Worm (Caenorhabditis elegans) whole organism, mixed stage, embryonic: ENCODE results near the gene R53.8.

Experiments used
- M03D4.4 ChIP-seq: sonication (generic microtip); optimal IDR thresholded peaks from 2 replicates; lab custom pipeline; 2017; ENCODE audit warnings: mild to moderate bottlenecking, missing genetic modification characterization, missing compliant biosample characterization
- bed-3 ChIP-seq: fragments of 200-800 bp; sonication (Bioruptor generic); optimal IDR thresholded peaks from 3 replicates; lab custom pipeline; 2018; ENCODE audit warnings: mild to moderate bottlenecking, missing genetic modification characterization, moderate library complexity, missing compliant biosample characterization
- blmp-1 ChIP-seq: fragments of 150-350 bp; optimal IDR thresholded peaks from 2 replicates; lab custom pipeline; 2014; ENCODE audit warnings: missing biosample characterization, missing genetic modification characterization
- ceh-39 ChIP-seq: fragments of 150-350 bp; optimal IDR thresholded peaks from 2 replicates; lab custom pipeline; 2014; ENCODE audit warnings: missing biosample characterization, missing genetic modification characterization
- ceh-43 ChIP-seq: fragments of 200-800 bp; sonication (Bioruptor generic); optimal IDR thresholded peaks from 2 replicates; lab custom pipeline; 2018; ENCODE audit warnings: mild to moderate bottlenecking, missing genetic modification characterization, moderate library complexity, missing compliant biosample characterization
- ceh-83 ChIP-seq: fragments of 200-800 bp; sonication (Bioruptor generic); optimal IDR thresholded peaks from 2 replicates; lab custom pipeline; 2018; ENCODE audit warnings: mild to moderate bottlenecking, missing genetic modification characterization, missing compliant biosample characterization
- ces-1 ChIP-seq: fragments of 150-350 bp; optimal IDR thresholded peaks from 2 replicates; lab custom pipeline; 2014; ENCODE audit warnings: missing biosample characterization, missing genetic modification reagents, missing genetic modification characterization
- cnd-1 ChIP-seq: fragments of 200-800 bp; sonication (Bioruptor generic); optimal IDR thresholded peaks from 2 replicates; lab custom pipeline; 2018; ENCODE audit warnings: mild to moderate bottlenecking, missing genetic modification characterization, missing compliant biosample characterization
- drap-1 ChIP-seq: fragments of 200-800 bp; sonication (Bioruptor generic); optimal IDR thresholded peaks from 3 replicates; lab custom pipeline; 2018; ENCODE audit warnings: mild to moderate bottlenecking, missing genetic modification characterization, missing compliant biosample characterization
- elt-1 ChIP-seq: sonication (generic microtip); optimal IDR thresholded peaks from 2 replicates; lab custom pipeline; 2017; ENCODE audit warnings: missing genetic modification characterization, mild to moderate bottlenecking, missing compliant biosample characterization, antibody characterized with exemption, moderate library complexity, borderline replicate concordance; ENCODE audit not compliant: insufficient read depth
- elt-3 ChIP-seq: fragments of 150-350 bp; optimal IDR thresholded peaks from 2 replicates; lab custom pipeline; 2014; ENCODE audit warnings: missing biosample characterization, missing genetic modification characterization
- flh-1 ChIP-seq: fragments of 200-800 bp; sonication (Bioruptor generic); optimal IDR thresholded peaks from 2 replicates; lab custom pipeline; 2018; ENCODE audit warnings: mild to moderate bottlenecking, missing genetic modification characterization, moderate library complexity, missing compliant biosample characterization
- ham-2 ChIP-seq: fragments of 200-800 bp; sonication (Bioruptor generic); optimal IDR thresholded peaks from 2 replicates; lab custom pipeline; 2018; ENCODE audit warnings: mild to moderate bottlenecking, missing genetic modification characterization, missing compliant biosample characterization
- hlh-1 ChIP-seq: fragments of 150-350 bp; optimal IDR thresholded peaks from 2 replicates; lab custom pipeline; 2014; ENCODE audit warnings: missing biosample characterization, missing genetic modification reagents, missing genetic modification characterization
- lin-13 ChIP-seq: fragments of 150-350 bp; optimal IDR thresholded peaks from 2 replicates; lab custom pipeline; 2014; ENCODE audit warnings: missing biosample characterization, missing genetic modification characterization
- lin-32 ChIP-seq: fragments of 200-800 bp; sonication (Bioruptor generic); optimal IDR thresholded peaks from 2 replicates; lab custom pipeline; 2018; ENCODE audit warnings: mild to moderate bottlenecking, missing genetic modification characterization, missing compliant biosample characterization
- lsy-2 ChIP-seq: fragments of 150-350 bp; optimal IDR thresholded peaks from 2 replicates; lab custom pipeline; 2014; ENCODE audit warnings: missing biosample characterization, missing genetic modification characterization
- mab-5 ChIP-seq: fragments of 150-350 bp; optimal IDR thresholded peaks from 2 replicates; lab custom pipeline; 2014; ENCODE audit warnings: missing biosample characterization, missing genetic modification characterization
- mep-1 ChIP-seq: fragments of 150-350 bp; optimal IDR thresholded peaks from 2 replicates; lab custom pipeline; 2017; ENCODE audit warnings: missing biosample characterization, missing genetic modification reagents, missing genetic modification characterization, inconsistent platforms
- mls-2 ChIP-seq: sonication (generic microtip); optimal IDR thresholded peaks from 2 replicates; lab custom pipeline; 2016; ENCODE audit warnings: mild to moderate bottlenecking, missing genetic modification characterization, moderate library complexity, missing compliant biosample characterization
- nhr-12 ChIP-seq: fragments of 150-350 bp; optimal IDR thresholded peaks from 2 replicates; lab custom pipeline; 2014; ENCODE audit warnings: missing biosample characterization, missing genetic modification characterization
- nhr-2 ChIP-seq: fragments of 150-350 bp; optimal IDR thresholded peaks from 2 replicates; lab custom pipeline; 2014; ENCODE audit warnings: missing biosample characterization, missing genetic modification characterization
- nhr-237 ChIP-seq: fragments of 150-350 bp; optimal IDR thresholded peaks from 2 replicates; lab custom pipeline; 2014; ENCODE audit warnings: missing biosample characterization, missing genetic modification characterization
- nhr-28 ChIP-seq: fragments of 150-350 bp; optimal IDR thresholded peaks from 2 replicates; lab custom pipeline; 2014; ENCODE audit warnings: missing biosample characterization, missing genetic modification characterization
- nhr-76 ChIP-seq: sonication (generic microtip); optimal IDR thresholded peaks from 2 replicates; lab custom pipeline; 2017; ENCODE audit warnings: missing biosample characterization, missing genetic modification characterization
- pha-4 ChIP-seq: fragments of 150-350 bp; optimal IDR thresholded peaks from 2 replicates; lab custom pipeline; 2018; ENCODE audit warnings: missing biosample characterization, missing genetic modification reagents, missing genetic modification characterization
- sem-2 ChIP-seq: fragments of 200-800 bp; sonication (Bioruptor generic); optimal IDR thresholded peaks from 2 replicates; lab custom pipeline; 2018; ENCODE audit warnings: mild to moderate bottlenecking, missing genetic modification characterization, missing compliant biosample characterization
- snpc-4 ChIP-seq: fragments of 150-350 bp; optimal IDR thresholded peaks from 2 replicates; lab custom pipeline; 2014; ENCODE audit warnings: missing biosample characterization, missing genetic modification characterization
- sptf-1 ChIP-seq: sonication (generic microtip); optimal IDR thresholded peaks from 2 replicates; lab custom pipeline; 2017; ENCODE audit warnings: mild to moderate bottlenecking, missing genetic modification characterization, moderate library complexity, missing compliant biosample characterization
- tbx-8 ChIP-seq: fragments of 200-800 bp; sonication (Bioruptor generic); optimal IDR thresholded peaks from 2 replicates; lab custom pipeline; 2018; ENCODE audit warnings: mild to moderate bottlenecking, missing genetic modification characterization, moderate library complexity, missing compliant biosample characterization
- unc-120 ChIP-seq: sonication (generic microtip); optimal IDR thresholded peaks from 2 replicates; lab custom pipeline; 2017; ENCODE audit warnings: missing genetic modification characterization, missing compliant biosample characterization; ENCODE audit not compliant: poor library complexity, severe bottlenecking
- unc-39 ChIP-seq: fragments of 150-350 bp; optimal IDR thresholded peaks from 2 replicates; lab custom pipeline; 2014; ENCODE audit warnings: missing biosample characterization, missing genetic modification characterization
- unc-62 ChIP-seq: fragments of 150-350 bp; optimal IDR thresholded peaks from 2 replicates; lab custom pipeline; 2014; ENCODE audit warnings: missing biosample characterization, missing genetic modification reagents, missing genetic modification characterization
- zip-8 ChIP-seq: fragments of 150-350 bp; optimal IDR thresholded peaks from 2 replicates; lab custom pipeline; 2014; ENCODE audit warnings: missing biosample characterization, missing genetic modification characterization
- ztf-11 ChIP-seq: fragments of 150-350 bp; optimal IDR thresholded peaks from 2 replicates; lab custom pipeline; 2014; ENCODE audit warnings: missing biosample characterization, missing genetic modification characterization

Gene R53.8

ce11 chrII:9940430-9940829, 36.1 kb upstream of the R53.8 start, which contains the start of gene ufd-3:
Gene ufd-3 (plus strand): TSS chrII:9940753.
- TF ChIP-seq lsy-2 (tag; lab: Kevin White, UChicago) (peak; percentile 81), unc-120 (tag; lab: Kevin White, UChicago) (no peak), cnd-1 (peak; percentile 36), ceh-43 (GFP tag; lab: Kevin White, UChicago) (no peak), nhr-76 (tag; lab: Kevin White, UChicago) (no peak), elt-1 (tag; lab: Kevin White, UChicago) (no peak), elt-3 (tag; lab: Kevin White, UChicago) (no peak), ceh-83 (no peak), snpc-4 (tag; lab: Kevin White, UChicago) (no peak), ces-1 (GFP tag; lab: Kevin White, UChicago) (peak; percentile 61), pha-4 (tag; lab: Kevin White, UChicago) (peak; percentile 82), nhr-237 (tag; lab: Kevin White, UChicago) (peak; percentile 76), unc-39 (no peak), nhr-12 (no peak), tbx-8 (GFP tag; lab: Kevin White, UChicago) (no peak), sem-2 (GFP tag; lab: Kevin White, UChicago) (no peak), nhr-28 (tag; lab: Kevin White, UChicago) (no peak), mls-2 (tag; lab: Kevin White, UChicago) (no peak), zip-8 (tag; lab: Kevin White, UChicago) (no peak), M03D4.4 (tag; lab: Kevin White, UChicago) (no peak), mab-5 (tag; lab: Kevin White, UChicago) (no peak), ham-2 (no peak), drap-1 (GFP tag; lab: Kevin White, UChicago) (peak; percentile 34), ceh-39 (tag; lab: Kevin White, UChicago) (no peak), mep-1 (tag; lab: Kevin White, UChicago) (peak; percentile 91), bed-3 (GFP tag; lab: Kevin White, UChicago) (no peak), lin-13 (tag; lab: Kevin White, UChicago) (peak; percentile 81), flh-1 (GFP tag; lab: Kevin White, UChicago) (no peak), sptf-1 (tag; lab: Kevin White, UChicago) (peak; percentile 74), ztf-11 (no peak), blmp-1 (tag; lab: Kevin White, UChicago) (no peak), hlh-1 (tag; lab: Kevin White, UChicago) (peak; percentile 54), lin-32 (GFP tag; lab: Kevin White, UChicago) (no peak), unc-62 (no peak), nhr-2 (tag; lab: Kevin White, UChicago) (no peak)

- TF ChIP-seq unc-120 (tag; lab: Kevin White, UChicago) (no peak), ham-2 (no peak), ceh-83 (no peak), mep-1 (tag; lab: Kevin White, UChicago) (no peak), mls-2 (tag; lab: Kevin White, UChicago) (no peak), nhr-76 (tag; lab: Kevin White, UChicago) (no peak), ces-1 (GFP tag; lab: Kevin White, UChicago) (no peak), ceh-43 (GFP tag; lab: Kevin White, UChicago) (no peak), unc-62 (no peak), nhr-2 (tag; lab: Kevin White, UChicago) (no peak), blmp-1 (tag; lab: Kevin White, UChicago) (no peak), flh-1 (GFP tag; lab: Kevin White, UChicago) (no peak), hlh-1 (tag; lab: Kevin White, UChicago) (no peak), lin-13 (tag; lab: Kevin White, UChicago) (no peak), cnd-1 (no peak), zip-8 (tag; lab: Kevin White, UChicago) (no peak), ceh-39 (tag; lab: Kevin White, UChicago) (no peak), unc-39 (no peak), M03D4.4 (tag; lab: Kevin White, UChicago) (no peak)
- TF ChIP-seq, all 35 proteins: peak for 0
Measured at ce11 chrII:9943246-9943645, 33.3 kb upstream of the R53.8 start.

- no peak for TF ChIP-seq drap-1 (GFP tag; lab: Kevin White, UChicago)
- no peak for TF ChIP-seq nhr-28 (tag; lab: Kevin White, UChicago)
- TF ChIP-seq elt-1 (tag; lab: Kevin White, UChicago), result no peak
Measured at ce11 chrII:9943837-9944236, 32.7 kb upstream of the R53.8 start, which contains the start of gene flad-1. Gene flad-1 (plus strand): TSS chrII:9944137.
